Worm (Caenorhabditis elegans): ENCODE results near the gene T10D4.1.

DNA sequence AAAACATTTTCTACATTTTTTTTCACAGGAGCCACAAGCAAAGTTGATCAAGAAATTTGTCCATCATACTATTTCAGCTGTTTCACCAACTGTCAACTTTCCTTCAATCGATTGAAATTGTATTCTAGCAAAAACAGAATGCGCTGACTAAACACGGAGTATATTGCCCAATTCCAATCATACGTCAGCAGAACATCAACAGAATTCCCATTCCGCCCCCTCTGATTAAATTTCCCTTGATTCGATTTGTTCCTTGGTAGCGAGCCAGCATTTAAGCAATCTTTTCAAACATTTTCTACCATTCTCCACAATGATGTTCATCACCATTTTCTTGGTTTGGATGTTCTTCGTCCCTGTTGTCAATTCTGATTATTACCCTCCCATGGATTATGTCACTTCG is 4.1 kb upstream of the T10D4.1 start, which contains the start of gene T10D4.15:
- TF ChIP-seq hmbx-1 (tag; optimal IDR thresholded peaks at IDR 0.05) (no peak), scrt-1 (GFP tag; IDR thresholded peaks at IDR 0.05) (no peak), pes-1 (GFP tag; IDR thresholded peaks at IDR 0.05) (no peak), B0310.2 (tag; optimal IDR thresholded peaks at IDR 0.05) (no peak)
